Fruit fly (Drosophila melanogaster) whole organism: Measurements from ENCODE around the gene CG13625.

Source experiments
- CG8478 ChIP-seq: fragments of >200 bp; optimal IDR thresholded peaks from 2 replicates; lab custom pipeline; 2018; ENCODE audit warnings: inconsistent platforms
- Dll ChIP-seq: fragments of >200 bp; optimal IDR thresholded peaks from 2 replicates; lab custom pipeline; 2017
- EcR ChIP-seq, 2 experiments: fragments of >200 bp; optimal IDR thresholded peaks; 2 replicates each; lab custom pipeline; 2017; ENCODE audit warnings: missing biosample characterization in 2 of 2, missing genetic modification characterization in 2 of 2, missing genetic modification reagents in 2 of 2
- pan ChIP-seq: fragments of >200 bp; optimal IDR thresholded peaks from 2 replicates; lab custom pipeline; 2017
- psq ChIP-seq: fragments of >200 bp; optimal IDR thresholded peaks from 2 replicates; lab custom pipeline; 2017
- usp ChIP-seq: fragments of >200 bp; optimal IDR thresholded peaks from 2 replicates; lab custom pipeline; 2017; ENCODE audit warnings: missing biosample characterization, missing genetic modification characterization, mixed read lengths

The CG13625 gene

DNA sequence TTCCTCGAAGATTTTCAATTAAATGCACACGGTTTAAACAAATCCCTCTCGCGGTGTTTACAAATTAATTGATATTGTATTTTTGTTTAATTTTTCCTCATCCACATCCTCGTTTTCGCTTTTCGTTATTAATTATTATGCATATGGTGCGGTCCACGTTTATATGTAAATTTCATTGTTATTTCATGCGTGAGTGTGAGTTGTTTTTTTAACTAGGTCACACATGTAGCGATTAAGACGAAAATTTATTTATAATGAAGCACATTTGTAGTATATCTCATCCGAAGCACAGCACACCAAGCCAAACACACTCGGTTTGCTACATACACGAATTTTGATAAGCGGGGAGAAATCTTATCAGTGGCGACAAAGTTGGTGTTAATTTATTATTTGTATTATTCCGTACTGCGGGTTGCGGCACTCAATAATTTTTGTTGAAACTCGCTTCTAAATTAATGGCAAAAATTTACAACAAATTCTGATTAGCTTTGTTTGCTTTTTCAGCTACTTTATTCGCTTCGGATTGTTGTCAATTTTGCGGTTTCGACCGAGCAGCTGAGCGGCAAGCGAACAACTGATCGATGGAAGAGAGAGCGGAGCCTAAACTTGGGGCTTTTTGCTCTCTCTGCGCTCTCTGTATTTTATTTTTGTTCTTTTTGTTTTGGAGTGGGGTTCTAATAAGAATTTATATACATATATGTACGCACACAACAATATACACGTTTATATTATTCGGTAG, 13.4 kb downstream of the CG13625 start:
- TF ChIP-seq pan (lab: Kevin White, UChicago) = no peak
- TF ChIP-seq EcR (GFP tag; optimal IDR thresholded peaks at IDR 0.05; lab: Kevin White, UChicago) = no peak
- TF ChIP-seq usp = no peak
- no peak for TF ChIP-seq psq (lab: Kevin White, UChicago)
- no peak for TF ChIP-seq Dll (lab: Kevin White, UChicago)
- TF ChIP-seq CG8478 = no peak

DNA sequence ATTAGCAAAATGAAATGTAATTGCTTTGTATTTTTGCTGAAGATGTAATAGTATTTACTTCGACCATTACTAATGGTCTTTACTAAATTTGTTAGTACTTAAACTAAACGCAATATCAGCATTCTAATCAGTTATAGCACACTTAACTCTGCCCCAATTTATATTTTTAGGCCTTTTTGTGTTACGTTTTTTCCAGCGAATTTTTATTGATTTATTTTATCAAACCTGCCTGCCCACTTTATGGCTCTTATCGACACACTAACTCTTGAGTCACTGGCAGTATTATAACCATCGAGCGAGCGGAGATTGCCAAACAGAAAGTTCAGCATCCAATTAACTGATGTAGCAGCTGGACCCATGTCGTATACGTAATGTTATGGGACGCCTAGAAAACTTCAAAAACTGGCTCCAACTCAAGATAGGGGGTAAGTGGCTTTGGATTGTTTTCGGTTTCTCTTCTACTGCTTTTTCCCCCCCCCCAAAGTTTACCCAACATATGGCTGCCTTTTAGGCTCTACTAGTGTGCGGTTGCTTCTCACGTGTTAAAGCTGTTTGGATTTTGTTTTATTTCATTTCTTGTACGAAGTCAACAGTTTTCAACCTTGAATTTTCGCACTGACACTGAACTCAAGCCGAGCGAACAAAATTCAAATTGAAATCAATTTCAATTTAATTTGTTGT, 15.2 kb downstream of the CG13625 start:
- no peak for TF ChIP-seq psq (lab: Kevin White, UChicago)
- TF ChIP-seq CG8478 = no peak
- no peak for TF ChIP-seq EcR (GFP tag; optimal IDR thresholded peaks at IDR 0.05; lab: Kevin White, UChicago)
- no peak for TF ChIP-seq Dll (lab: Kevin White, UChicago)
- no peak for TF ChIP-seq pan (lab: Kevin White, UChicago)
- no peak for TF ChIP-seq usp

DNA sequence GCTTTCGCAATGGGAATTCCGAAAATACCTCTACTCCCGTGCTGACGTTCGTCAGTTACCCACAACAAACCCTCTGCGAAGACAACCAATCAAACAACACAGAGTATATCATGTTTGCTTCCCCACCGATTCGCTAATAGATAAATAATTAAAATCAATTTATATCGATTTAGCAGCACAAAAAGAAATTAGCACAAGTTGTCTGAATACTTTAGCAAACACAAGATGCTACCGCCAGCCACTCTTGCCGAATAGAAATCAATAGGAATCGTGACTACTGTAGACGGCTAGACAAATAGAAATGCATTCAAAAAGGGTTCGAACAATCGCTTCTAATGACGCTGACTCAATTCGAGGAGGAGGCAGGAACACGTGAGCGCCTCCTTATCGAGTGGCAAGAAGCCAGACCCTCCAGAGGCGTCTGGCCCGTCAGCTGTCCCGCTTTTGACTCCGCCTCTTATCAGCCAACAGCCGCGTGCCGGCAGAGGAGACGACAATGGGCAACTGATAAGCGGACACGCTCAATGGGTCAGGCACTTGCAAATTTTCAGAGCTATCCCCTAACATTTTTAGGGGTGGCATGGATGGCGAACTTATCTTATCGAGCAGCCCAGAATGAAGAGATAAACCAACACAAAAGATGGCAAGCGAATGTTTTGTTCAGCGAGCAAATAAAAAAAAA, 16.6 kb downstream of the CG13625 start:
- TF ChIP-seq CG8478 (no peak), usp (no peak), Dll (lab: Kevin White, UChicago) (no peak), psq (lab: Kevin White, UChicago) (no peak), EcR (GFP tag; optimal IDR thresholded peaks at IDR 0.05; lab: Kevin White, UChicago) (no peak), pan (lab: Kevin White, UChicago) (no peak)

DNA sequence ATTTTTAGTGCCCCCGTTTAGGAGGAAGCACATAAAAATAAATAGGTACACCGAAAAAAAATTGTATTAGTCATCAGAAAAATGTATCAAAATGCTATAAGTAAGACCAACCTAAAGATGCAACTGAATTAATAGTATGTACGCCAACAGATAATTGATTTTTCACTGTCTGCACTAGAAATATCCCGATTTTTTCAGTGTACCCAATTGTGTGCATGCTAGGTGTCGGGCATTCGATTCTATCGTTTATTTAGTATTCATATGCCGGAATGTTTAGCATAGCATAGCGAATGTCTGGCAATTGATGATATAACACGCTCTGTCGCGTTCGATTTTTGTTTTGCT, 17.6 kb downstream of the CG13625 start:
- TF ChIP-seq Dll (lab: Kevin White, UChicago) (no peak), usp (no peak), EcR (GFP tag; optimal IDR thresholded peaks at IDR 0.05; lab: Kevin White, UChicago) (no peak), psq (lab: Kevin White, UChicago) (no peak), pan (lab: Kevin White, UChicago) (no peak), CG8478 (no peak)

DNA sequence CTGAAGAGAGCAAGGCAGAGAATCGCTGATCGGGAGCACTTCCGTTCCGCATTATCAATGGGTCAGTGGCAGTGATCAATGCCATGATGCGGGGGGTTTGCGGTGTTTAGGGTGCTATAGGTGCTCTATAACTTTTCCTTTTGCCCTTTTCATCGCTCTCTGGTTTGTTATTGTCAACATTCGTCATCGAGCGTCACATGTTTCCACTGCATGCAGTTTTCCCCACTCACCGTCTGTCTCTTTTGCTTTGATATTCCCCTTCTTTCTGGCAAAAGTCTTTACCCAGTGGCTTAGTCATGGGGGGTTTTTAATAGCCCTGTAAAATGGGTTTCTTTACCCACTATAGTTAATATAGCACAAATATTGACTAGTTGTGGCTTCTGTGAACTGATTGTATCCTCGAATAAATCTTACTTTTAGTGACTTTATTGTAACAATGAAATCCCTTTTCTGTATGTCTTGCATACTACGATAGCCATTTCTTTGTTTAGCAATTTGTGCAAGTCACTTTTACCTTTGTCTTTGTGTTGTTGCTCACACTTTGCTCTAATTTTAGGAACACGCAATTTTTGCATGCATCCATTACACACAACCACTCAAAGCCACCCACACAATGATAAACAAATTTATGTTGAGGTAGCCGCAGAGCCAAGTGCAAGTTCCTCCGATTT, 18.1 kb downstream of the CG13625 start:
- TF ChIP-seq pan (lab: Kevin White, UChicago) = no peak
- no peak for TF ChIP-seq usp
- TF ChIP-seq EcR (GFP tag; optimal IDR thresholded peaks at IDR 0.05; lab: Kevin White, UChicago) = no peak

DNA sequence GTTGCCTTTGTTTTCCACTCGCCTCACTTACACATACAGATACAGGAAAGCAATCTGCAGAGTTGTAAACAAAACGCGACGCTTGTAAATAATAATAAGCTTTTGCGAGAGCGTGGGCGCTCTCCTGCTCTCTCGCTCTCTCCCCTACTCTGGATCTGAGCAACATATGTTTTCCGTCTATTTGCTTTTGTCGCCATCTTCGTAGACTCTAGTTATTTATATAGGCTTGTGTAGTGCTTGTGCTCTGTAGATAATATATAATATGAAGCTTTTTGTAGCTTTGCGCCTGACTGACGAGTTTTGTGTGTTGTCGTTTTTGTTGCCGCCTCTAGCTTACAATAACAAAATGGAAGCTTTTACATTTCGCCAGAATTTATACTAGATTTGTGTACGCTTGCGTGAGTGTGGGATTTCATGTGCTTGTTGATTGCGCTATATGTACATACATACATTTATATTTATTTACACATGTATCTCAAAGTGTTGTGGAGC, 19.2 kb downstream of the CG13625 start:
- TF ChIP-seq usp (no peak), CG8478 (no peak), Dll (lab: Kevin White, UChicago) (no peak), psq (lab: Kevin White, UChicago) (no peak), EcR (GFP tag; optimal IDR thresholded peaks at IDR 0.05; lab: Kevin White, UChicago) (no peak)

DNA sequence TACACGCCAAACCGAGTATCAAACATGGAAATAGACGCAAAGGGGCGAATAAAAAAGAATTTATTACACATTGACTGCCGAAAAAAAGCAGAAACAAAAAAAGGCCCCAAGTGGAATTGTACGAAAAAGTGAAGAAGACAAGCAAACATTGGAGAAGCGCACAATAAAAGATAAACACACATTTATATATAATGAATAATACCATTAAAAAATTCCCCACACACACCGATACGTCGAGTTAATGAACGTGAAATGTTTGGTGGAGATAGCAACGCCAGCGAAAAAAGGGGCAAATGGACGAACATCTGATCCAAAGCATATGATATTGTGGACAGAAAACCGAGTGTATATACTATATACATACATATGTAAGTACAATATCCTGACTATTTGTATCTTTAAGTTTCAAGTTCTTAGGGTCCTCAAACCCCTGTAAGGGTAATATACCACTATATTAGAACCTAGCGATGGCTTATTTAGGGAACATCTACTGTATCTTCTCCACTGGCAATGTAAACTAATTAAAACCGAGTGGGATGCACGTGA, 20.1 kb downstream of the CG13625 start:
- TF ChIP-seq EcR (GFP tag; optimal IDR thresholded peaks at IDR 0.05; lab: Kevin White, UChicago) (no peak), CG8478 (no peak), usp (no peak), pan (lab: Kevin White, UChicago) (no peak), psq (lab: Kevin White, UChicago) (no peak)

DNA sequence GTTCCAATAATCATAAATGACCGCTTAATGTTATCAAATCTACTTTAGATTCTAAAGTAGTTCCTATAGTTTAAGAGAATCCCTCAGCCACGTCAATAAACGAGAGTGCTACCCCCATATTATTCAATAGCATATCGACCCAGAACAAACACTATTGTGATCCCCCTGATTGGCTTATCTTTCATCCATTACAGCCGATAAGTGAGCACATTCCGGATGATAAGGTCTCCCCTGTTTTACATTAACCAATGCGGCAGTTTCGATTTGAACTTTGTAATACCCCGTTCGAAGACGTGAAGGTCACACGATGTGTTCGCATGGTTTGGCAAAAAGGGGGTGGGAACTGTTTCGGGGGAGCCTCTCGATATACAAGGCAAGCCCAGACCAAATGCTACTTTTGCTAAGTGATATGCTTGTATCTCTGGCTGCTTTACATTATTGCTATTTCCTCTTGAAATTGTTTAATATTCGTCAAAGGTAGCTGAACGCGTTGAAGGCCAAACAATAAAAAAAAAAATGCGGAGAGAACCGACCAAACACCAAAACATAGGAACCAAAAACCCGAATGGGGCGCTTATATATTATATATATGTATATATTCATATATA, 20.7 kb downstream of the CG13625 start:
- TF ChIP-seq CG8478 = no peak
- TF ChIP-seq pan (lab: Kevin White, UChicago) = no peak
- no peak for TF ChIP-seq EcR (GFP tag; optimal IDR thresholded peaks at IDR 0.05; lab: Kevin White, UChicago)
- no peak for TF ChIP-seq psq (lab: Kevin White, UChicago)
- TF ChIP-seq usp = no peak
- no peak for TF ChIP-seq Dll (lab: Kevin White, UChicago)

DNA sequence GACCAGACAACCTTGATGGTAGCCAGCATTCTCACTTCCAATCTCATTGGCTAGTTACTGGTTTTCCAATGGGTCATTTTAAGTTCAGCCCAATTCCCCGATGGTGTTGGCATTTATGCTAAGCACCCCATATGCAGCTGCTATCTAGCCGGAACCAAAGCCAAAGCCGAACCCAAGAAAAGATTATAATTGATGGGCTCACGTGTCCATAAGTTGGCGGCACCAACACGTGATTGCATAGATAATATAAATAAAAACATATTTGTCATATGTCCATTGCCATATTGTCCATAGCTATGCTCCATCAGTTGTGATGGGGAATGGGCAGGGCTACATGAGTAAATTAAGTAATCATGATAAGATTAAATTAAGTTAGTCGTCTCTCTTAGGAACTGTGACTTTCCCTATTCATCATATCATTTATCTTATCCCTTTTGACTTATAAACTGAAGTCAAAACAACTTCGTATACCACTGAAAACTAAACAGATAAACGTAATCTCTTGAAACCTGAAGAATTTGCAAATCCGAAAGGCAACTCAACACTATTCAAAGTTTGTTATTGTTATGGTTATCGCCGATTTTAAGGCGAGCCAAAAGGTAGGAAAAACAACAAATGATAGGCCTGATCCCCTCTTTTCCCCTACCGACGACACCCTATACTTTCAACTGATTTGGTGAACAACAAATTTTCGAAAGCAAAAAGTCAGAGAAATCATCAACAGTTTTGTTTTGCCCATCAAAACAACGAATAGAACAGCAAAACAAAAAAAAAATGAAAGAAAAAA, 21.7 kb downstream of the CG13625 start:
- TF ChIP-seq psq (lab: Kevin White, UChicago) (no peak), CG8478 (no peak), pan (lab: Kevin White, UChicago) (no peak), usp (no peak), EcR (GFP tag; optimal IDR thresholded peaks at IDR 0.05; lab: Kevin White, UChicago) (no peak), Dll (lab: Kevin White, UChicago) (no peak)

DNA sequence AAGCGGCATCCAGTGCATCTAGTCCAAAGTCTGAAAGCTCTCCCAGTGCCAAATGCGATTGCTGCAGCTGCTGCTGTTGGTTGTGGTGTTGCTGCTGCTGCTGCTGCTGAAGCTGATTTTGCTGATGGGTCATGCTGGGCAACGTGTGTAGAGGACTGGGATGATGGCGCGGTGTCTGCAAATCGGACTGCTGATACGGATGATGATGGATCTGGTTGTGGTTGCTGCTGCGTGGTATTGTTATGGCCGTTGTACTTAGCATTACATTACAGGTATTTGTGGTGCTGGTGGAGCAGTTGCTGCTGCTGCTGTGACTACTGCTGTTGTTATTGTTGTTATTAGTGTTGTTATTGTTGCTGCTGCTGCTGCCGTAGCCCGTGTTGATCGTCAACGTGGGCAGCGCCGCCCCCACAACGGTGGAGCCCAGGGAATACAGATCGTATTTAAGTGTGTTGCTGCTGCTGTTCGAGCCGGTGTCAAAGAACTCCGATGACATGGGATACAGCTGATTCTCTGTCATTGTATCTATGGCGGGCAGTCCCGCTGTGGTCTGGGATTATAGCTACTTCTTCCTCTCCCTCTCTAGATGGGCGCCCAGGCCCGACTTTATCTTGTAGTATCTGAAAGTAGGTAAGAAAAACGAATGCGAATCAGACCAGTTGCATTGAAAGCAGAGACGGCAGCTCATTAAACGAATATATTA, 22.5 kb downstream of the CG13625 start:
- TF ChIP-seq usp (no peak), CG8478 (no peak), Dll (lab: Kevin White, UChicago) (no peak), pan (lab: Kevin White, UChicago) (no peak), psq (lab: Kevin White, UChicago) (no peak), EcR (GFP tag; optimal IDR thresholded peaks at IDR 0.05; lab: Kevin White, UChicago) (no peak)
